Fruit fly (Drosophila melanogaster): ENCODE measurements around the gene ImpE1.

DNA sequence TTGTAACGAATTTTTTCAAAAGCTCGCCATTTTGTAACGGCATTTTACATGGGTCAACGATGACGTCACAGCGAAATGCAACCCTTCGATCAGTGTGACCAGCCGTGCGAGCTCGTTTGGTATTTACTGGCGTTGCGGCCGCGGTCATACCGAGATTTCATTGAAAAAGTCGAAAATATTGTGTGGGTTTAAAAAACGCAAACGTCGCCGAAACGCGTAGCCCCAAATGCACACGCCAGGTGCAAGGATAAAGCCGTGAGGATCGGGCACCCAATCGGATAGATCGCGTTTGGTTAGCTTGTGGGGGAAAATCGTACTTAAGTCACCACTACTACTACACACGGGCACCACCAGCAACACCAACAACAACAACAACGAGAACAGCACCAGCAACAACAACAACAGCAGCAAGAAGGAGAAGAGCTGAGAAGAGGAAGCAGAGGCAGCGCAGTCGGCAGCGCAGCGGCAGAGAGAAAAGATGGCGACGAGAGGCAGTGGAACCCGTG is 52.7 kb downstream of the ImpE1 start, which contains the start of gene Cbl:
- TF ChIP-seq CG14711 (tag; optimal IDR thresholded peaks at IDR 0.05) (peak; percentile 18), Clk (GFP tag; optimal IDR thresholded peaks at IDR 0.05) (no peak), Crg-1 (GFP tag; optimal IDR thresholded peaks at IDR 0.05) (no peak), cic (GFP tag; optimal IDR thresholded peaks at IDR 0.05) (peak; percentile 73), cnc (optimal IDR thresholded peaks at IDR 0.05) (no peak)
